Fruit fly (Drosophila melanogaster) whole organism, prepupa: ENCODE measurements around the gene Vta1.

ENCODE experiments used
- Blimp-1 ChIP-seq: fragments of 200-800 bp; sonication (Bioruptor generic); optimal IDR thresholded peaks from 3 replicates; lab custom pipeline; 2017; ENCODE audit warnings: missing biosample characterization, missing genetic modification characterization, mild to moderate bottlenecking, moderate library complexity, missing genetic modification reagents
- CG10631 ChIP-seq: fragments of 200-800 bp; sonication (Bioruptor generic); optimal IDR thresholded peaks from 2 replicates; lab custom pipeline; 2016; ENCODE audit warnings: missing biosample characterization, missing genetic modification characterization
- CG10669 ChIP-seq: fragments of 200-800 bp; sonication (Bioruptor generic); optimal IDR thresholded peaks from 3 replicates; lab custom pipeline; 2018; ENCODE audit warnings: missing biosample characterization, mild to moderate bottlenecking, missing genetic modification characterization, moderate library complexity
- CG11294 ChIP-seq: fragments of 200-800 bp; sonication (Bioruptor generic); IDR thresholded peaks from 2 replicates; pipeline ENCODE4 v1.3.6; 2022; ENCODE audit warnings: missing biosample characterization, missing genetic modification characterization
- CG11762 ChIP-seq: fragments of 200-800 bp; sonication (Bioruptor generic); optimal IDR thresholded peaks from 3 replicates; lab custom pipeline; 2016; ENCODE audit warnings: missing biosample characterization, missing genetic modification characterization; ENCODE audit not compliant: insufficient read depth
- CG11902 ChIP-seq: fragments of 200-800 bp; sonication (Bioruptor generic); optimal IDR thresholded peaks from 3 replicates; lab custom pipeline; 2016; ENCODE audit warnings: missing biosample characterization, missing genetic modification characterization
- CG1621 ChIP-seq: fragments of 200-800 bp; sonication (Bioruptor generic); optimal IDR thresholded peaks from 3 replicates; lab custom pipeline; 2018; ENCODE audit warnings: missing biosample characterization, mild to moderate bottlenecking, missing genetic modification characterization
- CG3032 ChIP-seq: fragments of 200-800 bp; optimal IDR thresholded peaks from 2 replicates; lab custom pipeline; 2019; ENCODE audit warnings: missing biosample characterization, mild to moderate bottlenecking, missing genetic modification characterization, moderate library complexity
- CG31627 ChIP-seq: fragments of 200-800 bp; sonication (Bioruptor generic); optimal IDR thresholded peaks from 3 replicates; lab custom pipeline; 2016; ENCODE audit warnings: missing biosample characterization, missing genetic modification characterization
- CG32006 ChIP-seq: fragments of 200-800 bp; sonication (Bioruptor generic); optimal IDR thresholded peaks from 3 replicates; lab custom pipeline; 2017; ENCODE audit warnings: missing biosample characterization, mild to moderate bottlenecking, missing genetic modification characterization
- CG34406 ChIP-seq: fragments of 200-800 bp; sonication (Bioruptor generic); optimal IDR thresholded peaks from 3 replicates; lab custom pipeline; 2016; ENCODE audit warnings: missing biosample characterization, missing genetic modification characterization
- CG3919 ChIP-seq: fragments of 200-800 bp; sonication (Bioruptor generic); optimal IDR thresholded peaks from 3 replicates; lab custom pipeline; 2016; ENCODE audit warnings: missing biosample characterization, missing genetic modification characterization
- CG4318 ChIP-seq: fragments of 200-800 bp; sonication (Bioruptor generic); optimal IDR thresholded peaks from 3 replicates; lab custom pipeline; 2017; ENCODE audit warnings: missing biosample characterization, mild to moderate bottlenecking, missing genetic modification characterization
- CG6163 ChIP-seq: fragments of 200-800 bp; sonication (Bioruptor generic); IDR thresholded peaks from 3 replicates; pipeline ENCODE4 v1.3.6; 2022; ENCODE audit warnings: missing biosample characterization, missing genetic modification characterization
- CG6276 ChIP-seq: fragments of 200-800 bp; sonication (Bioruptor generic); optimal IDR thresholded peaks from 2 replicates; lab custom pipeline; 2017; ENCODE audit warnings: missing biosample characterization, mild to moderate bottlenecking, missing genetic modification characterization
- CG6792 ChIP-seq: fragments of 200-800 bp; sonication (Bioruptor generic); optimal IDR thresholded peaks from 3 replicates; lab custom pipeline; 2016; ENCODE audit warnings: missing biosample characterization, missing genetic modification characterization
- CG6808 ChIP-seq: fragments of 200-800 bp; sonication (Bioruptor generic); optimal IDR thresholded peaks from 3 replicates; lab custom pipeline; 2017; ENCODE audit warnings: missing biosample characterization, missing genetic modification characterization, mild to moderate bottlenecking, moderate library complexity, missing genetic modification reagents
- CG7368 ChIP-seq: fragments of 200-800 bp; sonication (Bioruptor generic); optimal IDR thresholded peaks from 3 replicates; lab custom pipeline; 2016; ENCODE audit warnings: missing biosample characterization, missing genetic modification characterization
- CG8119 ChIP-seq: fragments of 200-800 bp; sonication (Bioruptor generic); IDR thresholded peaks from 3 replicates; pipeline ENCODE4 v1.3.6; 2022; ENCODE audit warnings: missing biosample characterization, missing genetic modification characterization
- CG9139 ChIP-seq: fragments of 200-800 bp; sonication (Bioruptor generic); optimal IDR thresholded peaks from 3 replicates; lab custom pipeline; 2017; ENCODE audit warnings: missing biosample characterization, mild to moderate bottlenecking, missing genetic modification characterization
- Eip75B ChIP-seq: fragments of 200-800 bp; sonication (Bioruptor generic); optimal IDR thresholded peaks from 3 replicates; lab custom pipeline; 2016; ENCODE audit warnings: missing biosample characterization, missing genetic modification characterization
- Eip78C ChIP-seq: fragments of 200-800 bp; sonication (Bioruptor generic); peaks from one replicate; lab custom pipeline; 2016; ENCODE audit warnings: missing biosample characterization, missing genetic modification characterization
- Eip93F ChIP-seq: fragments of 200-800 bp; sonication (Bioruptor generic); optimal IDR thresholded peaks from 2 replicates; lab custom pipeline; 2016; ENCODE audit warnings: missing biosample characterization, mild to moderate bottlenecking, missing genetic modification characterization
- Ets21C ChIP-seq: fragments of 200-800 bp; sonication (Bioruptor generic); optimal IDR thresholded peaks from 3 replicates; lab custom pipeline; 2016; ENCODE audit warnings: missing biosample characterization, missing genetic modification characterization
- Ets96B ChIP-seq: fragments of 200-800 bp; optimal IDR thresholded peaks from 2 replicates; lab custom pipeline; 2019; ENCODE audit warnings: missing biosample characterization, mild to moderate bottlenecking, missing genetic modification characterization, moderate library complexity
- Gug ChIP-seq: fragments of 200-800 bp; sonication (Bioruptor generic); IDR thresholded peaks from 2 replicates; pipeline ENCODE4 v1.3.6; 2022; ENCODE audit warnings: missing biosample characterization, missing genetic modification characterization
- Hr38 ChIP-seq: sonication (Bioruptor generic); optimal IDR thresholded peaks from 2 replicates; lab custom pipeline; 2016; ENCODE audit warnings: missing biosample characterization, missing genetic modification characterization
- Hr39 ChIP-seq: fragments of 200-800 bp; sonication (Bioruptor generic); optimal IDR thresholded peaks from 2 replicates; lab custom pipeline; 2016; ENCODE audit warnings: missing biosample characterization, missing genetic modification characterization
- Hr4 ChIP-seq: fragments of 200-800 bp; sonication (Bioruptor generic); optimal IDR thresholded peaks from 3 replicates; lab custom pipeline; 2016; ENCODE audit warnings: missing biosample characterization, missing genetic modification characterization
- Met ChIP-seq: fragments of 200-800 bp; sonication (Bioruptor generic); optimal IDR thresholded peaks from 3 replicates; lab custom pipeline; 2016; ENCODE audit warnings: missing biosample characterization, missing genetic modification characterization
- OdsH ChIP-seq: fragments of 200-800 bp; sonication (Bioruptor generic); optimal IDR thresholded peaks from 3 replicates; lab custom pipeline; 2016; ENCODE audit warnings: missing biosample characterization, missing genetic modification characterization
- Smox ChIP-seq: fragments of 200-800 bp; sonication (Bioruptor generic); optimal IDR thresholded peaks from 3 replicates; lab custom pipeline; 2016; ENCODE audit warnings: missing biosample characterization, missing genetic modification characterization
- Sox102F ChIP-seq: fragments of 200-800 bp; sonication (Bioruptor generic); optimal IDR thresholded peaks from 2 replicates; lab custom pipeline; 2016; ENCODE audit warnings: missing biosample characterization, mild to moderate bottlenecking, missing genetic modification characterization
- Sox14 ChIP-seq: fragments of 200-800 bp; sonication (Bioruptor generic); optimal IDR thresholded peaks from 3 replicates; lab custom pipeline; 2016; ENCODE audit warnings: missing biosample characterization, missing genetic modification characterization
- Sox15 ChIP-seq: fragments of 200-800 bp; sonication (Bioruptor generic); optimal IDR thresholded peaks from 3 replicates; lab custom pipeline; 2016; ENCODE audit warnings: missing biosample characterization, missing genetic modification characterization
- achi ChIP-seq: fragments of 200-800 bp; sonication (Bioruptor generic); optimal IDR thresholded peaks from 3 replicates; lab custom pipeline; 2016; ENCODE audit warnings: missing biosample characterization, missing genetic modification characterization
- dac ChIP-seq: fragments of 200-800 bp; sonication (Bioruptor generic); optimal IDR thresholded peaks from 2 replicates; lab custom pipeline; 2017; ENCODE audit warnings: missing biosample characterization, mild to moderate bottlenecking, missing genetic modification characterization
- eg ChIP-seq: fragments of 200-800 bp; sonication (Bioruptor generic); IDR thresholded peaks from 3 replicates; pipeline ENCODE4 v1.3.6; 2022; ENCODE audit warnings: missing biosample characterization, missing genetic modification characterization
- esn ChIP-seq: fragments of 200-800 bp; sonication (Bioruptor generic); optimal IDR thresholded peaks from 2 replicates; lab custom pipeline; 2016; ENCODE audit warnings: missing biosample characterization, mild to moderate bottlenecking, missing genetic modification characterization, moderate library complexity
- fd59A ChIP-seq: fragments of 200-800 bp; sonication (Bioruptor generic); optimal IDR thresholded peaks from 2 replicates; lab custom pipeline; 2017; ENCODE audit warnings: missing biosample characterization, mild to moderate bottlenecking, missing genetic modification characterization, missing genetic modification reagents
- fd85E ChIP-seq: fragments of 200-800 bp; sonication (Bioruptor generic); optimal IDR thresholded peaks from 3 replicates; lab custom pipeline; 2016; ENCODE audit warnings: missing biosample characterization, missing genetic modification characterization
- fkh ChIP-seq: fragments of 200-800 bp; sonication (Bioruptor generic); optimal IDR thresholded peaks from 3 replicates; lab custom pipeline; 2017; ENCODE audit warnings: missing biosample characterization, mild to moderate bottlenecking, missing genetic modification characterization, moderate library complexity
- lz ChIP-seq: fragments of 200-800 bp; sonication (Bioruptor generic); optimal IDR thresholded peaks from 3 replicates; lab custom pipeline; 2016; ENCODE audit warnings: missing biosample characterization, missing genetic modification characterization
- net ChIP-seq: fragments of 200-800 bp; sonication (Bioruptor generic); optimal IDR thresholded peaks from 3 replicates; lab custom pipeline; 2016; ENCODE audit warnings: missing biosample characterization, missing genetic modification characterization
- pdm3 ChIP-seq: fragments of 200-800 bp; sonication (Bioruptor generic); optimal IDR thresholded peaks from 3 replicates; lab custom pipeline; 2016; ENCODE audit warnings: missing biosample characterization, missing genetic modification characterization
- salr ChIP-seq, 2 experiments: fragments of 200-800 bp; sonication (Bioruptor generic); optimal IDR thresholded peaks; 3 replicates each; lab custom pipeline; 2016 to 2018; ENCODE audit warnings: missing biosample characterization in 2 of 2, missing genetic modification characterization in 2 of 2, mild to moderate bottlenecking in 1 of 2
- spab ChIP-seq: fragments of 200-800 bp; sonication (Bioruptor generic); optimal IDR thresholded peaks from 2 replicates; lab custom pipeline; 2017; ENCODE audit warnings: missing biosample characterization, mild to moderate bottlenecking, missing genetic modification characterization, missing genetic modification reagents
- ss ChIP-seq, 2 experiments: fragments of 200-800 bp; sonication (Bioruptor generic); optimal IDR thresholded peaks; 2 replicates in 1 of 2; 3 replicates in 1 of 2; lab custom pipeline; 2017 to 2018; ENCODE audit warnings: mild to moderate bottlenecking in 2 of 2, missing biosample characterization in 2 of 2, missing genetic modification characterization in 2 of 2, moderate library complexity in 1 of 2
- svp ChIP-seq: fragments of 200-800 bp; sonication (Bioruptor generic); peaks from one replicate; lab custom pipeline; 2016; ENCODE audit warnings: missing biosample characterization, missing genetic modification characterization
- topi ChIP-seq: fragments of 200-800 bp; sonication (Bioruptor generic); optimal IDR thresholded peaks from 3 replicates; lab custom pipeline; 2016; ENCODE audit warnings: missing biosample characterization, missing genetic modification characterization
- vri ChIP-seq: fragments of 200-800 bp; sonication (Bioruptor generic); optimal IDR thresholded peaks from 3 replicates; lab custom pipeline; 2016; ENCODE audit warnings: missing biosample characterization, mild to moderate bottlenecking, missing genetic modification characterization

Vta1 gene

DNA sequence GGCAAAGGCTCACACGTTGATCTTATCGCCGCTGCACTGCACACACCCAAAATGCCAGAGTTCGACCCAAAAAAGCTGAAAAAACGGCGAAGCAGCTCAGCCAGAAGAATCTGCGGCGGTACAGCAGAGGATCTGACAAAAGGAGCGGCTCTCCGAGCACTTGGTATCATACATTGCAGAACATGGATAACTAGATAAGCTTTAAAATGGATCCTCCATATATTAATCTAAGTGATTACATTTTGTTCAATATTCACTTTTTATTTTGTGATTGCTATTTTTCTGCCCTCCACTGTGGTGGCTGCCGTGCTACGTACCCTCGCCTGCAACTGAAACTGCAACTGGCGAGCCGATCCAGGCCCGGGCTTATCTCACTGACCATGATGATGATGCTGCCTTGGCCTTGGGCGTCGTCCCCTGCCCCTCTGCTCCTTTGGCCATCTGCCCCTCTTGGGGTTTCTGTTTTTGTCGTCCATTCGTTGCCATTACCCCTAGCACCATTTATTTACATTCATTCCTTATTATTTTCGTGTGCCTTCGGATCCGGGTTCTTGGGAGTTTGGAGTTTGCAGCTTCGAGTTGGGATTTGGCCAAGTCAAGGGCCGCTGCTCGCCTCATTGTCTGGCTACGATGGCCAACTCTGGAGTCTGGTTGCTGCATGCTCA lies 39.6 kb upstream of the Vta1 start:
- peak; percentile 79 for TF ChIP-seq eg (GFP tag; lab: Robert Waterston, UW)
- peak; percentile 89 for TF ChIP-seq CG1621 (tag; lab: Kevin White, UChicago)
- TF ChIP-seq CG6808 (GFP tag; lab: Kevin White, UChicago): peak; percentile 88
- TF ChIP-seq CG31627: peak; percentile 93
- peak; percentile 88 for TF ChIP-seq Smox (GFP tag; lab: Kevin White, UChicago)
- peak; percentile 84 for TF ChIP-seq Ets96B (tag; lab: Kevin White, UChicago)
- TF ChIP-seq fd85E: peak; percentile 8
- TF ChIP-seq Sox102F (GFP tag; lab: Kevin White, UChicago): peak; percentile 91
- peak; percentile 95 for TF ChIP-seq Eip78C (GFP tag; lab: Kevin White, UChicago)
- no peak for TF ChIP-seq Hr38 (GFP tag; lab: Kevin White, UChicago)
- TF ChIP-seq dac (GFP tag; lab: Kevin White, UChicago): peak; percentile 43
- TF ChIP-seq CG34406 (GFP tag; lab: Kevin White, UChicago): peak; percentile 87
- TF ChIP-seq fkh: no peak
- peak; percentile 92 for TF ChIP-seq fd59A
- peak; percentile 87 for TF ChIP-seq net (GFP tag; lab: Kevin White, UChicago)
- TF ChIP-seq Ets21C (GFP tag; lab: Kevin White, UChicago): peak; percentile 84
- TF ChIP-seq Eip93F (GFP tag; lab: Kevin White, UChicago): peak; percentile 85
- peak; percentile 87 for TF ChIP-seq achi (GFP tag; lab: Kevin White, UChicago)
- peak; percentile 83 for TF ChIP-seq CG10669 (GFP tag; lab: Kevin White, UChicago)
- peak; percentile 93 for TF ChIP-seq Sox14
- peak; percentile 83 for TF ChIP-seq CG7368 (GFP tag; lab: Kevin White, UChicago)
- TF ChIP-seq pdm3 (GFP tag; lab: Kevin White, UChicago): peak; percentile 90
- peak; percentile 87 for TF ChIP-seq CG32006 (GFP tag; lab: Kevin White, UChicago)
- TF ChIP-seq Blimp-1: peak; percentile 73
- TF ChIP-seq CG4318 (GFP tag; lab: Kevin White, UChicago): peak; percentile 58
- TF ChIP-seq Hr39 (GFP tag; lab: Kevin White, UChicago): peak; percentile 94
- TF ChIP-seq lz (GFP tag; lab: Kevin White, UChicago): peak; percentile 90
- peak; percentile 93 for TF ChIP-seq Met (GFP tag; lab: Kevin White, UChicago)
- TF ChIP-seq CG11902 (GFP tag; lab: Kevin White, UChicago): peak; percentile 78
- TF ChIP-seq Hr4 (GFP tag; lab: Kevin White, UChicago): peak; percentile 78
- TF ChIP-seq vri: peak; percentile 89
- peak; percentile 92 for TF ChIP-seq CG6792 (GFP tag; lab: Kevin White, UChicago)
- TF ChIP-seq svp (GFP tag; lab: Kevin White, UChicago): peak; percentile 96
- TF ChIP-seq Eip75B (GFP tag; lab: Kevin White, UChicago): peak; percentile 93
- TF ChIP-seq spab: peak; percentile 84
- TF ChIP-seq OdsH (GFP tag; lab: Kevin White, UChicago): peak; percentile 89
- TF ChIP-seq CG11294: 0 out of 2 replicates have a peak, but pooled peaks have one; percentile 41
- peak; percentile 85 for TF ChIP-seq Sox15 (GFP tag; lab: Kevin White, UChicago)
- TF ChIP-seq CG9139: peak; percentile 70
- peak; percentile 94 for TF ChIP-seq esn (GFP tag; lab: Kevin White, UChicago)
- peak; percentile 84 for TF ChIP-seq CG3032 (tag; lab: Kevin White, UChicago)
- peak; percentile 91 for TF ChIP-seq CG10631
- TF ChIP-seq CG6276: peak; percentile 48
- TF ChIP-seq ss (GFP tag; optimal IDR thresholded peaks at IDR 0.05; lab: Kevin White, UChicago): peak; percentile 78 to 81
- peak; percentile 70 for TF ChIP-seq CG11762 (GFP tag; lab: Kevin White, UChicago)
- peak; percentile 87 for TF ChIP-seq CG8119 (GFP tag; lab: Robert Waterston, UW)
- TF ChIP-seq Gug: peak; percentile 76
- TF ChIP-seq salr (GFP tag; optimal IDR thresholded peaks at IDR 0.05; lab: Kevin White, UChicago): peak; percentile 73 to 83
- TF ChIP-seq CG3919 (GFP tag; lab: Kevin White, UChicago): peak; percentile 87
- peak; percentile 90 for TF ChIP-seq topi (GFP tag; lab: Kevin White, UChicago)
- peak; percentile 96 for TF ChIP-seq CG6163
